Worm (Caenorhabditis elegans) whole organism, L3 larva: ENCODE data around the gene Y42G9A.2.

Source experiments
- ZK546.5 ChIP-seq: sonication (generic microtip); optimal IDR thresholded peaks from 2 replicates; lab custom pipeline; 2017; ENCODE audit warnings: missing biosample characterization, missing genetic modification characterization
- aly-2 ChIP-seq: fragments of 150-350 bp; optimal IDR thresholded peaks from 2 replicates; lab custom pipeline; 2014; ENCODE audit warnings: missing biosample characterization, missing genetic modification characterization
- ceh-82 ChIP-seq: fragments of 150-350 bp; optimal IDR thresholded peaks from 2 replicates; lab custom pipeline; 2014; ENCODE audit warnings: missing biosample characterization, missing genetic modification characterization
- daf-12 ChIP-seq: fragments of 150-350 bp; optimal IDR thresholded peaks from 2 replicates; lab custom pipeline; 2014; ENCODE audit warnings: missing biosample characterization, missing genetic modification reagents, missing genetic modification characterization
- elt-1 ChIP-seq: fragments of 150-350 bp; optimal IDR thresholded peaks from 2 replicates; lab custom pipeline; 2014; ENCODE audit warnings: missing biosample characterization, missing genetic modification characterization
- elt-3 ChIP-seq, 3 experiments: fragments of 150-350 bp in 1 of 3; sonication (generic microtip) in 2 of 3; optimal IDR thresholded peaks; 2 replicates in 2 of 3; 4 replicates in 1 of 3; lab custom pipeline; 2014 to 2017; ENCODE audit warnings: missing biosample characterization in 3 of 3, missing genetic modification characterization in 3 of 3
- eor-1 ChIP-seq, 2 experiments: fragments of 150-350 bp; optimal IDR thresholded peaks; 2 replicates each; lab custom pipeline; 2014 to 2018; ENCODE audit warnings: missing biosample characterization in 2 of 2, missing genetic modification characterization in 2 of 2
- fkh-10 ChIP-seq: sonication (generic microtip); optimal IDR thresholded peaks from 2 replicates; lab custom pipeline; 2017; ENCODE audit warnings: missing biosample characterization, missing genetic modification reagents, missing genetic modification characterization
- fos-1 ChIP-seq: fragments of 150-350 bp; optimal IDR thresholded peaks from 2 replicates; lab custom pipeline; 2014; ENCODE audit warnings: missing biosample characterization, missing genetic modification characterization
- jun-1 ChIP-seq: fragments of 150-350 bp; optimal IDR thresholded peaks from 2 replicates; lab custom pipeline; 2014; ENCODE audit warnings: missing biosample characterization, missing genetic modification reagents, missing genetic modification characterization
- lin-39 ChIP-seq: fragments of 150-350 bp; optimal IDR thresholded peaks from 2 replicates; lab custom pipeline; 2018; ENCODE audit warnings: missing biosample characterization, missing genetic modification reagents, missing genetic modification characterization
- mdl-1 ChIP-seq: fragments of 150-350 bp; optimal IDR thresholded peaks from 2 replicates; lab custom pipeline; 2014; ENCODE audit warnings: missing biosample characterization, missing genetic modification characterization
- mml-1 ChIP-seq: fragments of 150-350 bp; sonication (generic microtip); optimal IDR thresholded peaks from 3 replicates; lab custom pipeline; 2014; ENCODE audit warnings: missing biosample characterization, missing genetic modification characterization
- nhr-11 ChIP-seq: fragments of 150-350 bp; optimal IDR thresholded peaks from 2 replicates; lab custom pipeline; 2014; ENCODE audit warnings: missing biosample characterization, missing genetic modification characterization
- nhr-25 ChIP-seq: sonication (generic microtip); optimal IDR thresholded peaks from 2 replicates; lab custom pipeline; 2017; ENCODE audit warnings: missing biosample characterization, missing genetic modification characterization
- pha-4 ChIP-seq: fragments of 150-350 bp; optimal IDR thresholded peaks from 2 replicates; lab custom pipeline; 2014; ENCODE audit warnings: missing biosample characterization, missing genetic modification reagents, missing genetic modification characterization
- pqm-1 ChIP-seq: fragments of 150-350 bp; optimal IDR thresholded peaks from 2 replicates; lab custom pipeline; 2017; ENCODE audit warnings: missing biosample characterization, missing genetic modification characterization, inconsistent platforms
- sea-2 ChIP-seq: fragments of 150-350 bp; sonication (generic microtip); optimal IDR thresholded peaks from 4 replicates; lab custom pipeline; 2014; ENCODE audit warnings: missing biosample characterization, missing genetic modification reagents, missing genetic modification characterization
- skn-1 ChIP-seq: fragments of 150-350 bp; optimal IDR thresholded peaks from 2 replicates; lab custom pipeline; 2014; ENCODE audit warnings: missing biosample characterization, missing genetic modification characterization
- tbx-2 ChIP-seq: sonication (generic microtip); optimal IDR thresholded peaks from 2 replicates; lab custom pipeline; 2016; ENCODE audit warnings: mild to moderate bottlenecking, missing genetic modification characterization, missing compliant biosample characterization
- unc-62 ChIP-seq: fragments of 150-350 bp; sonication (generic microtip); optimal IDR thresholded peaks from 4 replicates; lab custom pipeline; 2014; ENCODE audit warnings: missing biosample characterization, missing genetic modification reagents, missing genetic modification characterization
- ztf-4 ChIP-seq: fragments of 150-350 bp; optimal IDR thresholded peaks from 2 replicates; lab custom pipeline; 2014; ENCODE audit warnings: missing biosample characterization, missing genetic modification characterization

Gene Y42G9A.2

DNA sequence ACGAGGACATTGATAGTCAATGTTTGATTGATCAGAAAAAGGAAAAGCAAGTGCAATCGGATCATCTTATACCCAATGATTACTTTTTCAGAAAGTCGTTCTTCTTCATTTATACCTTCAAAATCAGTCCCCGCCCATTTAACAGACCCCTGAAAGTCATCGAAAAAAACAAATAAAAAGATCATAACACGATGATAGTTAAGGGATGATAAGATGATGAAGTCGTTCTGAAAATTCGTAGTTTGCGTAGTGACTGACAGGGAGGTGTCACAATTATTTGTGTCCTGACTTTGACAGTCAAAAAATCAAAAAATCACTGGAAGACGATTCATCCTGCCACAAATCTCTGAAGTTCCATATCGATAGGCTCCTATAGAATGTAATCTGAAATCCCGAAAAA is 46.5 kb downstream of the Y42G9A.2 start, which contains the start of gene ugt-66:
Gene ugt-66, minus strand, starts transcription at position 101 of the 400 bp plus-strand sequence.
- no peak for TF ChIP-seq ceh-82 (tag; lab: Kevin White, UChicago)
- TF ChIP-seq elt-3 (tag; optimal IDR thresholded peaks at IDR 0.05; lab: Kevin White, UChicago), result no peak
- TF ChIP-seq nhr-11 (tag; lab: Kevin White, UChicago), result no peak
- no peak for TF ChIP-seq fos-1
- TF ChIP-seq daf-12 (tag; lab: Kevin White, UChicago), result no peak
- no peak for TF ChIP-seq elt-1 (tag; lab: Kevin White, UChicago)
- TF ChIP-seq mml-1 (tag; lab: Kevin White, UChicago), result no peak
- TF ChIP-seq jun-1 (tag; lab: Kevin White, UChicago), result no peak
- TF ChIP-seq mdl-1, result no peak
- TF ChIP-seq eor-1 (tag; optimal IDR thresholded peaks at IDR 0.05; lab: Kevin White, UChicago), result no peak
- no peak for TF ChIP-seq fkh-10 (GFP tag; lab: Kevin White, UChicago)
- no peak for TF ChIP-seq ztf-4
- no peak for TF ChIP-seq pha-4
- TF ChIP-seq tbx-2 (tag; lab: Kevin White, UChicago), result no peak
- TF ChIP-seq unc-62 (GFP tag; lab: Kevin White, UChicago), result no peak
- no peak for TF ChIP-seq pqm-1 (tag; lab: Kevin White, UChicago)
- no peak for TF ChIP-seq skn-1 (tag; lab: Kevin White, UChicago)
- no peak for TF ChIP-seq ZK546.5 (tag; lab: Kevin White, UChicago)
- TF ChIP-seq lin-39 (tag; lab: Kevin White, UChicago), result no peak

DNA sequence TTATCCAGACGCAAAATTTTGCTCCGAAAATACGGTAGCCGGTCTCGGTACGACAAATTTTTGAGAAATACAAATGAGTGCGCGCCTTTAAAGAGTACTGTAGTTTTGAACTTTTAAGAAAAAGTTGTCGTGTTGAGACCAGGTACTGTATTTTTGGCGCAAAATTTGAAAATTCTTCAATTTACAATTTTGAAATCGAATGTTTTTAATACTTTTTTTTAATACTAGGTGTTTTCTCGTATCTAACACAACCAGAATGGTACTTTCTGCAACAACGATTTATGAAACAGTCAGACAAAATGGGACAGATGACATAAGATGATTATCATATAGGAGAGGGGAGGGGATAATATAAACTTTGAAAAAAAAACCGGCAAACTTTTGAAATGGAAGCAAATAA is 47.7 kb downstream of the Y42G9A.2 start:
- TF ChIP-seq sea-2 (GFP tag; lab: Kevin White, UChicago), result no peak
- TF ChIP-seq pqm-1 (tag; lab: Kevin White, UChicago), result no peak
- no peak for TF ChIP-seq nhr-25
- no peak for TF ChIP-seq ztf-4
- no peak for TF ChIP-seq aly-2 (tag; lab: Kevin White, UChicago)
- TF ChIP-seq fkh-10 (GFP tag; lab: Kevin White, UChicago), result no peak
- TF ChIP-seq ZK546.5 (tag; lab: Kevin White, UChicago), result no peak
- TF ChIP-seq elt-3 (tag; optimal IDR thresholded peaks at IDR 0.05; lab: Kevin White, UChicago), result no peak
- TF ChIP-seq daf-12 (tag; lab: Kevin White, UChicago), result no peak
